Worm (Caenorhabditis elegans) whole organism, young adult: ENCODE results near the gene R12B2.6.

ENCODE experiments used
- F33H1.4 ChIP-seq: fragments of 200-800 bp; sonication (Bioruptor generic); IDR thresholded peaks from 2 replicates; pipeline ENCODE4 v1.3.6; 2022; ENCODE audit warnings: missing genetic modification reagents, missing genetic modification characterization, missing compliant biosample characterization
- F39B2.1 ChIP-seq: fragments of 200-800 bp; sonication (Bioruptor generic); IDR thresholded peaks from 2 replicates; pipeline ENCODE4 v1.3.6; 2022; ENCODE audit warnings: missing genetic modification reagents, missing genetic modification characterization, missing compliant biosample characterization
- akir-1 ChIP-seq: fragments of 200-800 bp; sonication (Bioruptor generic); optimal IDR thresholded peaks from 2 replicates; lab custom pipeline; 2018; ENCODE audit warnings: mild to moderate bottlenecking, missing genetic modification characterization, moderate library complexity, missing compliant biosample characterization
- ceh-58 ChIP-seq: fragments of 200-800 bp; sonication (Bioruptor generic); IDR thresholded peaks from 2 replicates; pipeline ENCODE4 v1.3.6; 2022; ENCODE audit warnings: missing genetic modification characterization, missing compliant biosample characterization
- hlh-12 ChIP-seq: sonication (generic microtip); optimal IDR thresholded peaks from 2 replicates; lab custom pipeline; 2016; ENCODE audit warnings: missing genetic modification characterization, missing compliant biosample characterization
- hmg-20 ChIP-seq: fragments of 200-800 bp; sonication (Bioruptor generic); IDR thresholded peaks from 2 replicates; pipeline ENCODE4 v1.3.6; 2022; ENCODE audit warnings: missing genetic modification reagents, missing genetic modification characterization, missing compliant biosample characterization
- nhr-120 ChIP-seq: fragments of 200-800 bp; sonication (Bioruptor generic); IDR thresholded peaks from 2 replicates; pipeline ENCODE4 v1.3.6; 2022; ENCODE audit warnings: missing genetic modification characterization, missing compliant biosample characterization
- nhr-90 ChIP-seq: sonication (generic microtip); optimal IDR thresholded peaks from 2 replicates; lab custom pipeline; 2016; ENCODE audit warnings: missing genotype, mild to moderate bottlenecking, missing genetic modification characterization, missing compliant biosample characterization
- rpc-1 ChIP-seq, 2 experiments: fragments of 150-350 bp in 1 of 2; sonication (generic microtip) in 1 of 2; optimal IDR thresholded peaks; 2 replicates each; lab custom pipeline; 2014 to 2018; ENCODE audit warnings: missing biosample characterization in 1 of 2, missing genetic modification characterization in 1 of 2, missing genetic modification reagents in 1 of 2, missing genotype in 1 of 2
- unc-130 ChIP-seq: sonication (generic microtip); optimal IDR thresholded peaks from 2 replicates; lab custom pipeline; 2016; ENCODE audit warnings: missing genetic modification reagents, missing genetic modification characterization, missing compliant biosample characterization
- unc-62 ChIP-seq: fragments of 150-350 bp; optimal IDR thresholded peaks from 2 replicates; lab custom pipeline; 2014; ENCODE audit warnings: missing biosample characterization, missing genetic modification reagents, missing genetic modification characterization
- ztf-28 ChIP-seq: fragments of 200-800 bp; sonication (Bioruptor generic); IDR thresholded peaks from 2 replicates; pipeline ENCODE4 v1.3.6; 2022; ENCODE audit warnings: missing genetic modification reagents, missing genetic modification characterization, missing compliant biosample characterization

ce11 chrIII:5828065-5828464, 5.9 kb downstream of the R12B2.6 start:
- TF ChIP-seq hlh-12 (tag; lab: Kevin White, UChicago) (no peak), nhr-120 (no peak), F33H1.4 (GFP tag; lab: Robert Waterston, UW) (no peak), akir-1 (no peak), hmg-20 (GFP tag; lab: Robert Waterston, UW) (no peak), unc-62 (no peak), rpc-1 (optimal IDR thresholded peaks at IDR 0.05; lab: Kevin White, UChicago) (no peak), rpc-1 (tag; optimal IDR thresholded peaks at IDR 0.05; lab: Kevin White, UChicago) (no peak), unc-130 (GFP tag; lab: Kevin White, UChicago) (no peak), ceh-58 (no peak), F39B2.1 (no peak), ztf-28 (GFP tag; lab: Robert Waterston, UW) (no peak), nhr-90 (no peak)
